Fruit fly (Drosophila melanogaster): Measurements from ENCODE around the gene PNPase.

PNPase gene

DNA sequence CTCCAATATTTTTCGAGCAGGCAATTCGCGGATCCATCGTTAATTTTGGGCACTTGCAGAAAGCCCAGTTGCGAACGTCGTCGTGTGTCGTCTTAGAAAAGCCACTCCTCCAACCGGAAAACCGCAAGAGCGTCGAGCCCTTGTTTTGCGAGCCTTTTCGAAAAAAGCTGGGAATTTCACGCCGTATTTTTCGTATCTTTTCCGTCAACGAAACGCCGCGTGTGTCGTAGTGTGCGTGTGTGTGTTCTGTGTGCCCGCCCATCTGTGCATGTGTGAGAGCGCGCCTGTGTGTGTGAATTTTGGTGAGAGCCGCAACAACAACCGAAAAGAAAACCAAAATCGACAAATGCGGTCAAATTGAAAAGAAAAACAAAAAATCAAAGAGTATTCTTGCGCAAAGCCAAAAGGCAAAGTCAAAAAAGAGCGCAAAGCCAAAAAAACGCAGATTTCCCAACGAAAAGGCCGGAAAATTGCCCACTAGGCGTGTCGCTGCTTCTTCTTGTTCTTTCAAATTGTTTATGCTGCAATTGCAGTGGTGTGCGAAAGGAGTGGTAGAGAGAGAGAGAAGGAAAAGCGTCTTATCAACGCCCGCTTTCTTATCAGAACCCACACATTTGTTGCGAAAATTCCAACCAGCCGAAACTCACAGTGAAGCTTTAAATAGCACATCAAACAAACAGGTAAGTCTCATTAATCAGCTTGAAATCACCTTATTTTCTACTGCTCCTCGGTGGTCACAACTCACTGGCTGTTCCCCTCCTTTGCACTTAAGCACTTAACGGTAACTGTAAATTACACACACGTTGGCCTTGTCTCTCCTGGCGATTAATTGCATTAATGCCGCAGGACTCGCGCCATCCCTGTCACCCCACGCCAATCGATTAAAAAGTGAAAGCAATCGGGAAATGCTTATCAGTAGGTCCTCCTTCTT lies at the start of gene PNPase:
TSS of gene PNPase (minus strand) at position 176 of the 931 bp plus-strand sequence.
- TF ChIP-seq usp (GFP tag; optimal IDR thresholded peaks at IDR 0.05) (no peak), CG8478 (optimal IDR thresholded peaks at IDR 0.05) (peak; percentile 12)

DNA sequence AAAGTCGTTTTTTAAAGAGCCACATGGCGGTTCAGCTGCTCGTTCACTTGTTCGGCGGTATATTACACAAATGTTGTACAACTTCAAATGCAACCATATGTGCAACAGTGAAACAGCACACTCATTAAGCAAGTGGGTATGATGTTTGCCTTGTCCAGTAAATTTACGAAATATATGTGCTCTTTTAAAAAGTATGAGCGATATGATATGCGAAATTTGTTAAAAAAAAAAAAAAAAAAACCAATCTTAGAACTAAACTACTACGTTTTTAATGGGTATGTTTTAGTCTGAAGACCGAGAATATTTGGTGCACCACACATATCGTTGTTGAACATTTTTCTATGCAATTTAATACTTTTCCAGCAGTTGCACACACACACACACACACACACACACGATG lies 38.2 kb upstream of the PNPase start:
- TF ChIP-seq CG8478 (optimal IDR thresholded peaks at IDR 0.05) (no peak), pan (optimal IDR thresholded peaks at IDR 0.05) (no peak), EcR (GFP tag; optimal IDR thresholded peaks at IDR 0.05) (no peak), Dll (optimal IDR thresholded peaks at IDR 0.05) (no peak), usp (GFP tag; optimal IDR thresholded peaks at IDR 0.05) (no peak), psq (optimal IDR thresholded peaks at IDR 0.05) (no peak)

DNA sequence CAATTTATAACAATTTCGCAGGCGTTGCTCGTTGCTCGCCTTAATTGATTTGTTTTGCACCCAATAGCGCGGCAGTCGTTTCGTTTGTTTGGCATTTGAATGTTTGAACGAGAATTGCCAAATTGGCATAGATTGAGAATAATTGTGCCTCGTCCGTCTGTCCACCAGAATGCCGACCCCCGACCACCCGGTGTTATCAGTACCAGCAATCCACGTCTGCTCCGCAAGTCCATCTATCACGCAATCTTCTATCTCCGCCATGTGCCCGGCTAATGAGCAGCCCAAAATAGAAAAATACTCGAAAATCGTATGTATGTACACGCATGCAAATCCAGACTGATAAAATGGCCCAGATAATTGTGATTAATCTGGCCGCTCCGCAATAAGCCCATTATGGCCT lies 37.8 kb upstream of the PNPase start:
- TF ChIP-seq CG8478 (optimal IDR thresholded peaks at IDR 0.05) (no peak), psq (optimal IDR thresholded peaks at IDR 0.05) (no peak), EcR (GFP tag; optimal IDR thresholded peaks at IDR 0.05) (no peak), pan (optimal IDR thresholded peaks at IDR 0.05) (no peak), usp (GFP tag; optimal IDR thresholded peaks at IDR 0.05) (no peak), Dll (optimal IDR thresholded peaks at IDR 0.05) (no peak)

DNA sequence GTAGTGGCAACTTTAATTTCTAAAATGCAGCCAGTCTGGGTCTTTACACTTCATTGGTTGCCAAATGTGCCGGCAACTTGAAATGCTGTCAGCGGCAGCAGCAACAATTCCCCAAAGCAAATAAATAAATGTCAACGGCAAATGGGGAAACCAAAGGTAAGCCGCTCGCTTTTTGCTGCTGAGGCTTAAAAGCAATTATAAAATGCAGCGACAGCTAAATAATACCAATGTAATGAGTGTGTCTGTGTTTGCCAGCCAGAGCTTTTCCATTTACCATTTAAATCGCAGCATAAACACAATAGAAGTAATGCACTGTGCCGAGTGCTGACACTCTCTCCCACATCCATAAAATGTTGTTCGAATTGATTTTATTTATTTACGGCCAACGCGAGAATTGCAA lies 35.3 kb upstream of the PNPase start:
- TF ChIP-seq psq (optimal IDR thresholded peaks at IDR 0.05) (no peak), CG8478 (optimal IDR thresholded peaks at IDR 0.05) (no peak), usp (GFP tag; optimal IDR thresholded peaks at IDR 0.05) (no peak), EcR (GFP tag; optimal IDR thresholded peaks at IDR 0.05) (no peak), Dll (optimal IDR thresholded peaks at IDR 0.05) (no peak), pan (optimal IDR thresholded peaks at IDR 0.05) (no peak)

DNA sequence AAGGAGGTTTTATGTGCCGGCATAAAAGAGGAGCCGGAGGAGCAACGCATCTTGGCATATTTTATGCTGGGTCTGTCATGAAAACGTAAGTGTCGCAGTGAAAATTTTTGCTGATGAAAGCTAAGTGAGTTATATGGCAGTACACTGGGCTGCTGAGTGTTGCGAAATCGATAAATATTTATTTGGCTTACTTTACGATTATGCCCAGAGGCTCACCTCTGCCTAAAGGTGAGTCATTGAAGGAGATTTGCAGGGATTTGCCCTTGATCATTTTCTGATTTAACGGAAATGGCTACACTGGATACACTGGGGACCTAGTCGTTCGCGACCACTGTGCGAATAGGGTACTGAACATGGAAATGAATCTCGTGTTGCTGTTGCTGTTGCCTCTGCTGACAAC lies 34.7 kb upstream of the PNPase start:
- no peak for TF ChIP-seq CG8478 (optimal IDR thresholded peaks at IDR 0.05)
- no peak for TF ChIP-seq psq (optimal IDR thresholded peaks at IDR 0.05)
- no peak for TF ChIP-seq Dll (optimal IDR thresholded peaks at IDR 0.05)
- no peak for TF ChIP-seq EcR (GFP tag; optimal IDR thresholded peaks at IDR 0.05)
- no peak for TF ChIP-seq usp (GFP tag; optimal IDR thresholded peaks at IDR 0.05)
- no peak for TF ChIP-seq pan (optimal IDR thresholded peaks at IDR 0.05)

DNA sequence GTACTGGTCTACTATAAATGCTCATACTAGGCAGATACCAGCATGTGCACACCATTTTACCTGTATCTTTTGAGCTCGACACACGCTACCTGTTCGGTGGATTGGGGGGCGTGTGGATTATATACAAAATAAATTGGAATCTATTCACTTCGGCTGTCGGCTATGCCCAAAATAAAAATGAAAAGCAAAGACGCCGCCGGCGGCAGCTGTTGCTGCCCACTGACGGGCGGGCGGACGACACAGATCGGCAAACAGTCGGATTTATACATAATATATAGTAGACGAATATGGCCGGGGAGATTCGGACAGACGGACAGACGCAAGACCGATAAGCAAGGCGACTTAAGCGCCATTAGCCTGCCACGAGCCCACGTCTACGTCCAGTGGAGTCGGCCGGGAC lies 33.6 kb upstream of the PNPase start:
- TF ChIP-seq EcR (GFP tag; optimal IDR thresholded peaks at IDR 0.05), result no peak
- TF ChIP-seq usp (GFP tag; optimal IDR thresholded peaks at IDR 0.05), result no peak
- no peak for TF ChIP-seq CG8478 (optimal IDR thresholded peaks at IDR 0.05)
- no peak for TF ChIP-seq pan (optimal IDR thresholded peaks at IDR 0.05)
- no peak for TF ChIP-seq psq (optimal IDR thresholded peaks at IDR 0.05)

DNA sequence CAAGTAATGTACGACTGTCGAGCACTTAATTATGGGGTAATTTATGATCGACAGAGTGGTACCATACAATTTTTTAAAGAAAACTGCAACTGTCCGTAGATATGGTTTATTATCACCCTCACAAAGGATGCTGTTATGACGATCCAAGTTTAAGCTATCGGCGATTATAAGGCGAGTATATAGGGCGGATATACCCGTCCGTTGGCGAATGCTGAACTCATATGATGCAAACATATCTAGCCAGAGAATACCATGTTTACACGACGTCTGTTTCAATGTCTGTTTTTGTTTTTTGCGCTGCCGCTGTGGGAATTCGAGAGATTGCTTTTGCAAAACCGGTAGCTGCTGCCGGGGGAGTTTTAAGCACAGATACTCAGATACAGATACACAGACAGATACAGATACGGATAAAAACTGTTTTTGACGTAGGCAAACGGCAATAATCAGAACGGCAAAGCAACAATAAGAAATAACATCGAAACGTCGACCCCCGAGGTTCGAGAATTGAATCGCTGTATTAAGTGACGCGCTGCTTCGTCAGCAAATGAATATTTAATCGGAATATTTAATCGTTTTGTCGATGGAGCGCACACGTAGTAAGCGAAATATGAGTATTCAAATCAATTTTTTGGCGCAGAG lies 32.3 kb upstream of the PNPase start:
- no peak for TF ChIP-seq Dll (optimal IDR thresholded peaks at IDR 0.05)
- TF ChIP-seq psq (optimal IDR thresholded peaks at IDR 0.05), result no peak
- no peak for TF ChIP-seq CG8478 (optimal IDR thresholded peaks at IDR 0.05)
- no peak for TF ChIP-seq EcR (GFP tag; optimal IDR thresholded peaks at IDR 0.05)
- TF ChIP-seq usp (GFP tag; optimal IDR thresholded peaks at IDR 0.05), result no peak
- TF ChIP-seq pan (optimal IDR thresholded peaks at IDR 0.05), result no peak

DNA sequence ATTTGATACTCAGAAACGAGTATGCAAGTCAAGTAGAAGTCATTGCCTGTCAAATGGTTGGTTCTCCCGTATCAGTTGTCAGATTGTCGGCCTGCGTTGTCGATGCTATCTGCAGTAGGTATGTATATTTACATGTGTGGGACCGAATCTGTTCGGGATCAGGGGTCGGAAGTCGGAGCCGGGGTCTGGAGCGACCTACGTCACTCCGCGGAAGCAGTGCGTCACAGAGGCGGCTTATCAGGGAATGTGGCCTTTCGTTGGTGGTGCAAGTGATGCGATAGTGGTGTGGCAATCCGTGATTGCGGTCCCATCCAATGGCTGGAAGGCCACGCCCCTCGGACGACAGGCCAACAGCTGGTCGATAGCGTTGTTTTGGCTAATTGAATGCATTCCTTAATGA lies 30.4 kb upstream of the PNPase start:
- no peak for TF ChIP-seq usp (GFP tag; optimal IDR thresholded peaks at IDR 0.05)
- no peak for TF ChIP-seq pan (optimal IDR thresholded peaks at IDR 0.05)
- no peak for TF ChIP-seq Dll (optimal IDR thresholded peaks at IDR 0.05)
- TF ChIP-seq psq (optimal IDR thresholded peaks at IDR 0.05), result no peak
- TF ChIP-seq CG8478 (optimal IDR thresholded peaks at IDR 0.05), result no peak
- TF ChIP-seq EcR (GFP tag; optimal IDR thresholded peaks at IDR 0.05), result no peak

DNA sequence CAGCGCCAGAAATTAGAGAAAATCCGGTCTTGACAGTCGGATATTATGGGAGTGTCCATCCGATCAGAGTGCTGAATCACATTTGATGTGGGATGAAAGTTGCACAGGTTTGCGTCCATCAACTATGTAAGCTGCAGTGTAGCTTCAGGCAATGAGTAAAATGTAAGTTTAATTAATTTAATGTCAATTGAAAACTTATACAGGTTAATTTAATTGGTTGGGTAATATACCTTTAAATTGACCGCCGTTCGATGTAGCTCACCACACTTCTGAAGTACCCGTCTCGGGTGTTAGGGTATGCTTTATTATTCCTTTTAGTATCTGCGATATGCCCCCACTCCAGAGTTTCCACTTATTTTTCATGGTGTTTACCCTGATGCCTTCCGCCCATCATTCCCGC lies 19.2 kb upstream of the PNPase start:
- TF ChIP-seq psq (optimal IDR thresholded peaks at IDR 0.05), result no peak
- no peak for TF ChIP-seq usp (GFP tag; optimal IDR thresholded peaks at IDR 0.05)
- TF ChIP-seq EcR (GFP tag; optimal IDR thresholded peaks at IDR 0.05), result no peak
- no peak for TF ChIP-seq CG8478 (optimal IDR thresholded peaks at IDR 0.05)
- no peak for TF ChIP-seq pan (optimal IDR thresholded peaks at IDR 0.05)
- TF ChIP-seq Dll (optimal IDR thresholded peaks at IDR 0.05), result no peak

DNA sequence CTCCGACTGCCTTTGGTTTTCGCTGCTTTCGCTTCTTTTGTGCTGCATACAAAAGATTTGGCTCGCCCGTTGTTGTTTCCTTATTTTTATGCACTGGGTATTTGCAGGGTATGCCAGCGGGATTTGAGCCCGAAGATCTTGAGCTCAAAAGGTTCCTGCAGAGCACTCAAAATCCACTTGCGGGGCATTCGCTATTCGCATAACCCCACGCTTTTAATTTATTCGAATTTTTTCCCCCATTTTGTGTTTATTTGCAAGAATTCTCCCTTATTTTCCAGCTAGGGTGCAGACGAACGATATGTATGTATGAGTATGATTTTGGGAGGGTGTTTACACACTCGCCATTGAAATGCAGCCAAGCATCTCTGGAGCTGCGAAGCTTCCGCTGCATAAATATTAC lies 16.7 kb upstream of the PNPase start:
- TF ChIP-seq CG8478 (optimal IDR thresholded peaks at IDR 0.05) (no peak), pan (optimal IDR thresholded peaks at IDR 0.05) (peak; percentile 37)

DNA sequence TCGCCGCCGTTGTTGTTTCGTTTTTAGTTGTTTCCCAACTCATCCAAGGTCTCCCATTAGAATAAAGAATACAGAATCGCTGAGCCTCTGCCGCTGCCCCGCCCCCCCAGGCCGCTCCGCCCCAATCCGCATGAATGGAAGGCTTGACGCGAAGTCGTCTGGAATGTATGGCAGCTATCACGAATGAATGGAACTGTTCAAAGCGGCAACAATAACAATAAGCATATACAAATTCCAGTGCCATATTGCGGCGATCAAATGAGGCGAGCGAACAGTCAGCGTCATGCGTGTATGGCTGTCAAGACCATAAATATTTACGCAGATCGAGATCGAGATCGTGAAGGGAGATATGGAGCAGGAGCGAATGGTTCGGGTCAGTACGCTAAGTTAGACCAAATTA lies 15.4 kb upstream of the PNPase start:
- no peak for TF ChIP-seq usp (GFP tag; optimal IDR thresholded peaks at IDR 0.05)
- TF ChIP-seq pan (optimal IDR thresholded peaks at IDR 0.05), result no peak
- TF ChIP-seq CG8478 (optimal IDR thresholded peaks at IDR 0.05), result no peak
- TF ChIP-seq EcR (GFP tag; optimal IDR thresholded peaks at IDR 0.05), result no peak
- no peak for TF ChIP-seq Dll (optimal IDR thresholded peaks at IDR 0.05)
- TF ChIP-seq psq (optimal IDR thresholded peaks at IDR 0.05), result no peak

DNA sequence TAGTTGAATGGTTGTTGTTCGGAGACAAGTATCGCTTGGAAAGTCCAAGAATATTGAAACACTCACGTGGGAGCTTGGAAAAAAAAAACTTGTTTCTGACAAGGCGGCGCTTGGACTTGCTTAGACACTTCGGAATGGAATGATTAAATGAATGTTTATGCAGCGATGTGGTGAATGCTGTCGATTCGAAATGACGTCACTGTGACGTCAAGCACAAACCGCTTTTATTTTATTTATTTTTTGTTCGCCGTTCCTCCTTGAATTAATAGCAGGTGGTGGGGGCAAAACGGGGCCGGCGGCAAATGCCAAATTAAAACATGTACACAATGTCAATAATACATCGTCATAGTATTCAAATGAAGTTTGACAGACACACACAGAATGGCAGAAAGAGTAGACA lies 14.3 kb upstream of the PNPase start:
- TF ChIP-seq Dll (optimal IDR thresholded peaks at IDR 0.05) (no peak), EcR (GFP tag; optimal IDR thresholded peaks at IDR 0.05) (no peak), psq (optimal IDR thresholded peaks at IDR 0.05) (no peak), pan (optimal IDR thresholded peaks at IDR 0.05) (no peak), CG8478 (optimal IDR thresholded peaks at IDR 0.05) (no peak), usp (GFP tag; optimal IDR thresholded peaks at IDR 0.05) (no peak)

Measured in whole organism.